Fruit fly (Drosophila melanogaster) S2 (cell line): ENCODE measurements around the gene PXo.

Experiments used
- CG8478 ChIP-seq: fragments of >200 bp; optimal IDR thresholded peaks from 2 replicates; lab custom pipeline; 2018
- CTCF ChIP-seq, 2 experiments: fragments of >200 bp; optimal IDR thresholded peaks; 2 replicates each; lab custom pipeline; 2018

DNA sequence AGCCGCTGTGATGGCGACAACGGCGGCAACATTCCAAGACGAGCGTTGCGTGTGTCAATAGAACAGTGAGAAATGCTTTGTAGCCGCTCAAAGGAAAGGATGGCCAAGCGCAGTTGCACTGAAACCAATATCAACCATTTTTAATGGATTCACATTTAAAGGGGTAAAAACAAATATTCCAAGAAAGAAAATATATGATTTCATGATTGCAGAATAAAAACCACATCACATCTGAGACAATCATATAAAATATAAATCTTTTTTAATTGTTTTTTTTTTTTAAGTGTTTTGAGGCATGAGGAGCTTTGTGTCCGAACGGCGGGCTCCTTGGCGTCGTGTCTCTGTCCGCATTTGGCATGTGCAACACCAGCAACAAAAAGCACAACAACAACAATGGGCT, 20.0 kb upstream of the PXo start:
- TF ChIP-seq CG8478 (lab: Kevin White, UChicago) (no peak), CTCF (optimal IDR thresholded peaks at IDR 0.05; lab: Kevin White, UChicago) (no peak)
